Worm (Caenorhabditis elegans) whole organism, L4 larva: ENCODE results near the gene W02H5.19.

Experiments
- F26F4.8 ChIP-seq: fragments of 200-800 bp; sonication (Bioruptor generic); conservative IDR thresholded peaks from 2 replicates; pipeline ENCODE4 v1.3.6; 2022; ENCODE audit warnings: missing genetic modification characterization, missing compliant biosample characterization
- F44E2.7 ChIP-seq: fragments of 200-800 bp; sonication (Bioruptor generic); IDR thresholded peaks from 2 replicates; pipeline ENCODE4 v2.1.2; 2022; ENCODE audit warnings: missing genetic modification characterization, missing compliant biosample characterization
- F49E8.2 ChIP-seq: sonication (generic microtip); optimal IDR thresholded peaks from 2 replicates; lab custom pipeline; 2016; ENCODE audit warnings: missing compliant biosample characterization, mild to moderate bottlenecking, missing genetic modification characterization, borderline replicate concordance
- T20F7.1 ChIP-seq: fragments of 200-800 bp; sonication (Bioruptor generic); optimal IDR thresholded peaks from 2 replicates; lab custom pipeline; 2018; ENCODE audit warnings: mild to moderate bottlenecking, missing genetic modification characterization, missing compliant biosample characterization
- T26A8.4 ChIP-seq: fragments of 200-800 bp; sonication (Bioruptor generic); IDR thresholded peaks from 2 replicates; pipeline ENCODE4 v1.3.6; 2022; ENCODE audit warnings: missing genetic modification characterization, missing compliant biosample characterization
- Y48G9A.11 ChIP-seq: fragments of 200-800 bp; sonication (Bioruptor generic); IDR thresholded peaks from 2 replicates; pipeline ENCODE4 v1.3.6; 2022; ENCODE audit warnings: missing genetic modification reagents, missing genetic modification characterization, missing compliant biosample characterization
- Y5F2A.4 ChIP-seq: fragments of 200-800 bp; sonication (Bioruptor generic); optimal IDR thresholded peaks from 2 replicates; lab custom pipeline; 2018; ENCODE audit warnings: mild to moderate bottlenecking, missing genetic modification characterization, missing compliant biosample characterization
- ZK337.2 ChIP-seq: fragments of 200-800 bp; sonication (Bioruptor generic); IDR thresholded peaks from 2 replicates; pipeline ENCODE4 v1.3.6; 2022; ENCODE audit warnings: missing genetic modification reagents, missing genetic modification characterization, missing compliant biosample characterization
- ZK546.5 ChIP-seq, 2 experiments: sonication (generic microtip); optimal IDR thresholded peaks; 2 replicates each; lab custom pipeline; 2017; ENCODE audit warnings: missing biosample characterization in 2 of 2, missing genetic modification characterization in 2 of 2
- aha-1 ChIP-seq: fragments of 150-350 bp; peaks from one replicate; lab custom pipeline; 2014; ENCODE audit warnings: missing biosample characterization, missing genetic modification characterization
- ama-1 ChIP-seq: fragments of 150-350 bp; optimal IDR thresholded peaks from 2 replicates; lab custom pipeline; 2014; ENCODE audit warnings: inconsistent platforms, mixed read lengths
- attf-4 ChIP-seq: sonication (generic microtip); optimal IDR thresholded peaks from 3 replicates; lab custom pipeline; 2017; ENCODE audit warnings: missing biosample characterization, missing genetic modification characterization
- ceh-20 ChIP-seq: fragments of 200-800 bp; sonication (Bioruptor generic); IDR thresholded peaks from 2 replicates; pipeline ENCODE4 v1.3.6; 2022; ENCODE audit warnings: missing genetic modification reagents, missing genetic modification characterization, missing compliant biosample characterization
- ceh-44 ChIP-seq: fragments of 200-800 bp; sonication (Bioruptor generic); IDR thresholded peaks from 2 replicates; pipeline ENCODE4 v1.3.6; 2022; ENCODE audit warnings: missing genetic modification reagents, missing genetic modification characterization, missing compliant biosample characterization
- daf-8 ChIP-seq: fragments of 200-800 bp; sonication (Bioruptor generic); IDR thresholded peaks from 2 replicates; pipeline ENCODE4 v1.3.6; 2022; ENCODE audit warnings: missing genetic modification characterization, missing compliant biosample characterization
- dpl-1 ChIP-seq: fragments of 150-350 bp; optimal IDR thresholded peaks from 2 replicates; lab custom pipeline; 2014; ENCODE audit warnings: missing biosample characterization, missing genetic modification reagents, missing genetic modification characterization
- dve-1 ChIP-seq: sonication (generic microtip); optimal IDR thresholded peaks from 2 replicates; lab custom pipeline; 2017; ENCODE audit warnings: antibody characterized with exemption, mild to moderate bottlenecking, missing genetic modification characterization, missing compliant biosample characterization; ENCODE audit not compliant: insufficient read depth
- fkh-10 ChIP-seq: fragments of 150-350 bp; optimal IDR thresholded peaks from 2 replicates; lab custom pipeline; 2014; ENCODE audit warnings: missing biosample characterization, missing genetic modification reagents, missing genetic modification characterization
- hif-1 ChIP-seq, 2 experiments: sonication (generic microtip); optimal IDR thresholded peaks; 2 replicates each; lab custom pipeline; 2016 to 2017; ENCODE audit warnings: missing compliant biosample characterization in 2 of 2, missing genetic modification characterization in 2 of 2, missing genetic modification reagents in 2 of 2, missing genotype in 2 of 2, mild to moderate bottlenecking in 1 of 2
- hlh-11 ChIP-seq: fragments of 200-800 bp; sonication (Bioruptor generic); optimal IDR thresholded peaks from 2 replicates; lab custom pipeline; 2018; ENCODE audit warnings: mild to moderate bottlenecking, missing genetic modification characterization, missing compliant biosample characterization
- hlh-30 ChIP-seq: sonication (generic microtip); optimal IDR thresholded peaks from 2 replicates; lab custom pipeline; 2017; ENCODE audit warnings: antibody characterized with exemption, mild to moderate bottlenecking, missing genetic modification characterization, missing compliant biosample characterization; ENCODE audit not compliant: insufficient read depth
- hmg-1.1 ChIP-seq: fragments of 200-800 bp; sonication (Bioruptor generic); IDR thresholded peaks from 2 replicates; pipeline ENCODE4 v1.3.6; 2022; ENCODE audit warnings: missing genetic modification reagents, missing genetic modification characterization, missing compliant biosample characterization
- lin-38 ChIP-seq: fragments of 200-800 bp; sonication (Bioruptor generic); IDR thresholded peaks from 2 replicates; pipeline ENCODE4 v1.3.6; 2022; ENCODE audit warnings: missing genetic modification reagents, missing genetic modification characterization, missing compliant biosample characterization
- lsy-2 ChIP-seq, 2 experiments: fragments of 150-350 bp in 1 of 2; sonication (generic microtip) in 1 of 2; optimal IDR thresholded peaks; 2 replicates each; lab custom pipeline; 2014 to 2017; ENCODE audit warnings: missing biosample characterization in 2 of 2, missing genetic modification characterization in 2 of 2
- madf-5 ChIP-seq, 2 experiments: fragments of 200-800 bp; sonication (Bioruptor generic); IDR thresholded peaks; 2 replicates each; pipeline ENCODE4 v1.3.6; 2022; ENCODE audit warnings: missing compliant biosample characterization in 2 of 2, missing genetic modification characterization in 2 of 2
- mdl-1 ChIP-seq, 2 experiments: fragments of 150-350 bp in 1 of 2; sonication (generic microtip) in 1 of 2; optimal IDR thresholded peaks; 2 replicates each; lab custom pipeline; 2014 to 2017; ENCODE audit warnings: missing biosample characterization in 2 of 2, missing genetic modification characterization in 2 of 2
- mep-1 ChIP-seq: fragments of 150-350 bp; sonication (generic microtip); optimal IDR thresholded peaks from 3 replicates; lab custom pipeline; 2014; ENCODE audit warnings: missing biosample characterization, missing genetic modification characterization
- mes-2 ChIP-seq: sonication (generic microtip); optimal IDR thresholded peaks from 2 replicates; lab custom pipeline; 2016; ENCODE audit warnings: missing genotype, mild to moderate bottlenecking, missing genetic modification characterization, missing compliant biosample characterization; ENCODE audit not compliant: poor library complexity, severe bottlenecking
- mxl-2 ChIP-seq: fragments of 200-800 bp; sonication (Bioruptor generic); conservative IDR thresholded peaks from 2 replicates; pipeline ENCODE4 v1.3.6; 2022; ENCODE audit warnings: missing genetic modification reagents, missing genetic modification characterization, missing compliant biosample characterization
- nhr-10 ChIP-seq: fragments of 150-350 bp; optimal IDR thresholded peaks from 2 replicates; lab custom pipeline; 2014; ENCODE audit warnings: missing biosample characterization, missing genetic modification characterization
- nhr-11 ChIP-seq: fragments of 150-350 bp; optimal IDR thresholded peaks from 2 replicates; lab custom pipeline; 2014; ENCODE audit warnings: missing biosample characterization, missing genetic modification characterization
- nhr-25 ChIP-seq: sonication (generic microtip); optimal IDR thresholded peaks from 2 replicates; lab custom pipeline; 2017; ENCODE audit warnings: missing genetic modification characterization, mild to moderate bottlenecking, missing compliant biosample characterization, antibody characterized with exemption, moderate library complexity, borderline replicate concordance; ENCODE audit not compliant: insufficient read depth
- nhr-28 ChIP-seq: fragments of 150-350 bp; optimal IDR thresholded peaks from 2 replicates; lab custom pipeline; 2014; ENCODE audit warnings: missing biosample characterization, missing genetic modification characterization
- nhr-42 ChIP-seq: fragments of 200-800 bp; sonication (Bioruptor generic); IDR thresholded peaks from 2 replicates; pipeline ENCODE4 v1.3.6; 2022; ENCODE audit warnings: missing genetic modification characterization, missing compliant biosample characterization
- nhr-6 ChIP-seq: fragments of 150-350 bp; optimal IDR thresholded peaks from 2 replicates; lab custom pipeline; 2014; ENCODE audit warnings: missing biosample characterization, missing genetic modification characterization
- nhr-77 ChIP-seq: fragments of 150-350 bp; optimal IDR thresholded peaks from 2 replicates; lab custom pipeline; 2014; ENCODE audit warnings: missing biosample characterization, missing genetic modification characterization
- pha-4 ChIP-seq, 2 experiments: fragments of 150-350 bp in 1 of 2; fragments of 200-800 bp in 1 of 2; sonication (Bioruptor generic) in 1 of 2; IDR thresholded peaks in 1 of 2; optimal IDR thresholded peaks in 1 of 2; 2 replicates each; pipeline versions ENCODE4 v1.3.6 to Lab custom; 2014 to 2022; ENCODE audit warnings: missing genetic modification characterization in 2 of 2, missing genetic modification reagents in 2 of 2, missing biosample characterization in 1 of 2, missing compliant biosample characterization in 1 of 2
- rbr-2 ChIP-seq: sonication (generic microtip); optimal IDR thresholded peaks from 2 replicates; lab custom pipeline; 2016; ENCODE audit warnings: missing genotype, missing genetic modification characterization, missing compliant biosample characterization
- saeg-2 ChIP-seq: fragments of 200-800 bp; sonication (Bioruptor generic); IDR thresholded peaks from 2 replicates; pipeline ENCODE4 v1.3.6; 2022; ENCODE audit warnings: missing genetic modification reagents, missing genetic modification characterization, missing compliant biosample characterization
- set-16 ChIP-seq: fragments of 200-800 bp; sonication (Bioruptor generic); IDR thresholded peaks from 2 replicates; pipeline ENCODE4 v1.3.6; 2022; ENCODE audit warnings: missing genetic modification reagents, missing genetic modification characterization, missing compliant biosample characterization
- unc-130 ChIP-seq: sonication (generic microtip); optimal IDR thresholded peaks from 2 replicates; lab custom pipeline; 2016; ENCODE audit warnings: missing genetic modification reagents, missing genetic modification characterization, missing compliant biosample characterization
- vab-7 ChIP-seq: fragments of 200-800 bp; sonication (Bioruptor generic); IDR thresholded peaks from 2 replicates; pipeline ENCODE4 v1.3.6; 2022; ENCODE audit warnings: missing genetic modification reagents, missing genetic modification characterization, missing compliant biosample characterization
- zag-1 ChIP-seq: fragments of 150-350 bp; optimal IDR thresholded peaks from 2 replicates; lab custom pipeline; 2014; ENCODE audit warnings: missing biosample characterization, missing genetic modification characterization
- zfp-2 ChIP-seq: sonication (generic microtip); optimal IDR thresholded peaks from 2 replicates; lab custom pipeline; 2016; ENCODE audit warnings: mild to moderate bottlenecking, missing genetic modification characterization, missing compliant biosample characterization
- ztf-7 ChIP-seq: fragments of 150-350 bp; optimal IDR thresholded peaks from 2 replicates; lab custom pipeline; 2014; ENCODE audit warnings: missing biosample characterization, missing genetic modification characterization

W02H5.19 gene

ce11 chrV:2666600-2666999, 27.9 kb downstream of the W02H5.19 start, which contains the start of gene W02G9.4:
Gene W02G9.4, plus strand, starts transcription at chrV:2666900.
- TF ChIP-seq nhr-42 (GFP tag; lab: Robert Waterston, UW) (no peak), Y5F2A.4 (GFP tag; lab: Kevin White, UChicago) (no peak), T20F7.1 (GFP tag; lab: Kevin White, UChicago) (no peak), nhr-77 (no peak), saeg-2 (GFP tag; lab: Robert Waterston, UW) (no peak), mxl-2 (GFP tag; lab: Robert Waterston, UW) (no peak), daf-8 (no peak), nhr-25 (tag; lab: Kevin White, UChicago) (no peak), ama-1 (lab: Kevin White, UChicago) (no peak), ZK546.5 (tag; optimal IDR thresholded peaks at IDR 0.05; lab: Kevin White, UChicago) (no peak), T26A8.4 (GFP tag; lab: Robert Waterston, UW) (no peak), vab-7 (GFP tag; lab: Robert Waterston, UW) (no peak), set-16 (no peak), ztf-7 (tag; lab: Kevin White, UChicago) (no peak), aha-1 (tag; lab: Kevin White, UChicago) (no peak), madf-5 (GFP tag; IDR thresholded peaks at IDR 0.05; lab: Robert Waterston, UW) (no peak), hmg-1.1 (GFP tag; lab: Robert Waterston, UW) (no peak)

- no peak for TF ChIP-seq attf-4 (tag; lab: Kevin White, UChicago)
- peak; percentile 37 for TF ChIP-seq aha-1 (tag; lab: Kevin White, UChicago)
- TF ChIP-seq hlh-11 (tag; lab: Kevin White, UChicago) = peak; percentile 30
- peak; percentile 45 for TF ChIP-seq hlh-30 (tag; lab: Kevin White, UChicago)
Observed at ce11 chrV:2671155-2671554, 32.5 kb downstream of the W02H5.19 start, which contains the start of gene kel-8. Gene kel-8, plus strand, starts transcription at chrV:2671455.

DNA sequence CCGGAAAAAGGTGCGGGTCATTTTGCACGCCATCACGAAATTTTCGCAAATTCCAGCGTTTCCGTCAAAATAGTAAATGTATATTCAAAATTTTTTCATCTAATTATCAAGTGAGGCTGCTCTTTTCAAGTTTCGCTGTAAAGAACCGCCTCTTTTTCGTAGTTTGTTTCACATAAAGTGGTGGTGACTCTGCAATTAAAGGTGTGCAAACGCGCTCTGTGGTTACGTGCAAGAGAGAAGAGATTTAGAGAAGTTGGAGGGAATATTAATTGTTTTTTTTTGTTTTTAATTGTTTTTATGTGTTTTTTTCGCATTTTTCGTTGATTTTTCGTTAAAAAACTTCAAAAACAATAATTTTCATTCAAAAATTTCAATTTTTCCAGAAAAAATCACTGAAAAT, 33.9 kb downstream of the W02H5.19 start, which contains the start of gene W02G9.3:
W02G9.3 (plus strand) TSS at position 384 of the 400 bp plus-strand sequence.
- TF ChIP-seq dpl-1 (GFP tag; lab: Kevin White, UChicago) (peak; percentile 80), nhr-28 (peak; percentile 71), aha-1 (tag; lab: Kevin White, UChicago) (no peak), rbr-2 (peak; percentile 68), zfp-2 (tag; lab: Kevin White, UChicago) (no peak), nhr-10 (tag; lab: Kevin White, UChicago) (no peak), ceh-44 (GFP tag; lab: Robert Waterston, UW) (0 out of 2 replicates have a peak, but pooled peaks have one; percentile 11), mdl-1 (tag; optimal IDR thresholded peaks at IDR 0.05; lab: Kevin White, UChicago) (no peak), nhr-77 (peak; percentile 92), daf-8 (no peak), lsy-2 (tag; optimal IDR thresholded peaks at IDR 0.05; lab: Kevin White, UChicago) (peak; percentile 10 to 91), pha-4 (GFP tag; IDR thresholded peaks at IDR 0.05; lab: Robert Waterston, UW) (no peak), pha-4 (tag; optimal IDR thresholded peaks at IDR 0.05; lab: Kevin White, UChicago) (peak; percentile 81), lin-38 (peak; percentile 97), ZK337.2 (GFP tag; lab: Robert Waterston, UW) (0 out of 2 replicates have a peak, but pooled peaks have one; percentile 17), F44E2.7 (no peak), hlh-11 (tag; lab: Kevin White, UChicago) (peak; percentile 3), nhr-6 (peak; percentile 22), fkh-10 (GFP tag; lab: Kevin White, UChicago) (peak; percentile 75), hmg-1.1 (GFP tag; lab: Robert Waterston, UW) (peak; percentile 36; the same call in 1 of the 2 replicates), vab-7 (GFP tag; lab: Robert Waterston, UW) (peak; percentile 27; the same call in 1 of the 2 replicates), dve-1 (tag; lab: Kevin White, UChicago) (peak; percentile 83), Y48G9A.11 (GFP tag; lab: Robert Waterston, UW) (0 out of 2 replicates have a peak, but pooled peaks have one; percentile 31), ceh-20 (GFP tag; lab: Robert Waterston, UW) (no peak), mes-2 (tag; lab: Kevin White, UChicago) (peak; percentile 90), hlh-30 (tag; lab: Kevin White, UChicago) (peak; percentile 41), unc-130 (GFP tag; lab: Kevin White, UChicago) (peak; percentile 40), F49E8.2 (tag; lab: Kevin White, UChicago) (peak; percentile 24), nhr-11 (peak; percentile 96), hif-1 (tag; optimal IDR thresholded peaks at IDR 0.05; lab: Kevin White, UChicago) (peak in 1 of 2 experiments; percentile 71), F26F4.8 (GFP tag; lab: Robert Waterston, UW) (no peak), mep-1 (tag; lab: Kevin White, UChicago) (peak; percentile 70), zag-1 (tag; lab: Kevin White, UChicago) (no peak)
